Fruit fly (Drosophila melanogaster) whole organism, pupa: ENCODE measurements around the gene CG15221.

ENCODE experiments used
- CG13204 ChIP-seq: fragments of 200-800 bp; sonication (Bioruptor generic); optimal IDR thresholded peaks from 2 replicates; lab custom pipeline; 2018; ENCODE audit warnings: missing biosample characterization, mild to moderate bottlenecking, missing genetic modification characterization, moderate library complexity
- CG32121 ChIP-seq: fragments of 200-800 bp; sonication (Bioruptor generic); IDR thresholded peaks from 2 replicates; pipeline ENCODE4 v1.3.6; 2022; ENCODE audit warnings: missing biosample characterization, missing genetic modification characterization
- CG8301 ChIP-seq: fragments of 200-800 bp; sonication (Bioruptor generic); optimal IDR thresholded peaks from 2 replicates; lab custom pipeline; 2018; ENCODE audit warnings: missing biosample characterization, mild to moderate bottlenecking, missing genetic modification characterization
- Pif1A ChIP-seq: fragments of 200-800 bp; sonication (Bioruptor generic); optimal IDR thresholded peaks from 3 replicates; lab custom pipeline; 2016; ENCODE audit warnings: missing biosample characterization, missing genetic modification characterization

- TF ChIP-seq CG32121 (GFP tag; lab: Robert Waterston, UW) (peak; percentile 14; the same call in 1 of the 2 replicates), CG8301 (peak; percentile 78), Pif1A (GFP tag; lab: Kevin White, UChicago) (peak; percentile 72), CG13204 (peak; percentile 52)
These were observed 38.0 kb upstream of the CG15221 start for dm6 chrX:11685918-11686640.
